Fruit fly (Drosophila melanogaster) whole organism, embryonic: ENCODE measurements around the gene CG11454.
A peak's percentile ranks its signal among the peaks of the same experiment; 100 is the strongest.

Experiments
- CG12236 ChIP-seq: fragments of 200-800 bp; sonication (Bioruptor generic); optimal IDR thresholded peaks from 2 replicates; lab custom pipeline; 2016; ENCODE audit warnings: missing biosample characterization, missing genetic modification characterization
- CG13775 ChIP-seq: fragments of 200-800 bp; sonication (Bioruptor generic); optimal IDR thresholded peaks from 3 replicates; lab custom pipeline; 2017; ENCODE audit warnings: missing biosample characterization, mild to moderate bottlenecking, missing genetic modification characterization
- CG14965 ChIP-seq: fragments of 200-800 bp; sonication (Bioruptor generic); optimal IDR thresholded peaks from 2 replicates; lab custom pipeline; 2016; ENCODE audit warnings: missing biosample characterization, missing genetic modification characterization, borderline replicate concordance
- CG2678 ChIP-seq: fragments of 200-800 bp; sonication (Bioruptor generic); optimal IDR thresholded peaks from 3 replicates; lab custom pipeline; 2019; ENCODE audit warnings: missing biosample characterization, mild to moderate bottlenecking, missing genetic modification characterization, moderate library complexity
- CG31365 ChIP-seq: fragments of 200-800 bp; sonication (Bioruptor generic); optimal IDR thresholded peaks from 2 replicates; lab custom pipeline; 2018; ENCODE audit warnings: missing biosample characterization, mild to moderate bottlenecking, missing genetic modification characterization
- CG31388 ChIP-seq: fragments of 200-800 bp; sonication (Bioruptor generic); optimal IDR thresholded peaks from 2 replicates; lab custom pipeline; 2016; ENCODE audit warnings: missing biosample characterization, missing genetic modification characterization
- CG32772 ChIP-seq: fragments of 200-800 bp; sonication (Bioruptor generic); IDR thresholded peaks from 2 replicates; pipeline ENCODE4 v1.3.6; 2022; ENCODE audit warnings: missing biosample characterization, missing genetic modification characterization
- CG5180 ChIP-seq: fragments of 200-800 bp; sonication (Bioruptor generic); optimal IDR thresholded peaks from 3 replicates; lab custom pipeline; 2017; ENCODE audit warnings: missing biosample characterization, missing genetic modification characterization, mild to moderate bottlenecking, moderate library complexity, missing genetic modification reagents
- CG6813 ChIP-seq: fragments of 200-800 bp; sonication (Bioruptor generic); optimal IDR thresholded peaks from 2 replicates; lab custom pipeline; 2017; ENCODE audit warnings: missing biosample characterization, missing genetic modification characterization, mild to moderate bottlenecking, moderate library complexity, missing genetic modification reagents
- CG6854 ChIP-seq: fragments of 200-800 bp; sonication (Bioruptor generic); optimal IDR thresholded peaks from 3 replicates; lab custom pipeline; 2017; ENCODE audit warnings: missing biosample characterization, mild to moderate bottlenecking, missing genetic modification characterization
- CG7745 ChIP-seq: fragments of 200-800 bp; sonication (Bioruptor generic); optimal IDR thresholded peaks from 2 replicates; lab custom pipeline; 2018; ENCODE audit warnings: missing biosample characterization, mild to moderate bottlenecking, missing genetic modification characterization, moderate library complexity
- CG8290 ChIP-seq, 3 experiments: fragments of 200-800 bp; sonication (Bioruptor generic); optimal IDR thresholded peaks; 2 replicates each; lab custom pipeline; 2016 to 2019; ENCODE audit warnings: missing biosample characterization in 3 of 3, missing genetic modification characterization in 3 of 3, mild to moderate bottlenecking in 2 of 3, moderate library complexity in 1 of 3
- CG8359 ChIP-seq: fragments of 200-800 bp; sonication (Bioruptor generic); optimal IDR thresholded peaks from 2 replicates; lab custom pipeline; 2017; ENCODE audit warnings: missing biosample characterization, mild to moderate bottlenecking, missing genetic modification characterization, borderline replicate concordance
- CG9215 ChIP-seq: fragments of 200-800 bp; sonication (Bioruptor generic); IDR thresholded peaks from 2 replicates; pipeline ENCODE4 v1.3.6; 2022; ENCODE audit warnings: missing biosample characterization, missing genetic modification characterization
- CHES-1-like ChIP-seq: fragments of 200-800 bp; sonication (Bioruptor generic); optimal IDR thresholded peaks from 2 replicates; lab custom pipeline; 2016; ENCODE audit warnings: missing biosample characterization, missing genetic modification characterization
- D19B ChIP-seq: fragments of 200-800 bp; sonication (Bioruptor generic); optimal IDR thresholded peaks from 2 replicates; lab custom pipeline; 2017; ENCODE audit warnings: missing biosample characterization, mild to moderate bottlenecking, missing genetic modification characterization
- Eip74EF ChIP-seq, 2 experiments: fragments of 200-800 bp in 1 of 2; fragments of >200 bp in 1 of 2; sonication (Bioruptor generic) in 1 of 2; optimal IDR thresholded peaks; 2 replicates each; lab custom pipeline; 2017 to 2019; ENCODE audit warnings: missing biosample characterization in 2 of 2, missing genetic modification characterization in 2 of 2, mild to moderate bottlenecking in 1 of 2, moderate library complexity in 1 of 2
- Ets65A ChIP-seq: fragments of 200-800 bp; sonication (Bioruptor generic); peaks from one replicate; lab custom pipeline; 2016; ENCODE audit warnings: missing biosample characterization, missing genetic modification characterization
- Hmr ChIP-seq: fragments of 200-800 bp; sonication (Bioruptor generic); optimal IDR thresholded peaks from 3 replicates; lab custom pipeline; 2017; ENCODE audit warnings: mild to moderate bottlenecking, missing biosample characterization, missing genetic modification reagents, missing genetic modification characterization
- Hr39 ChIP-seq: fragments of >200 bp; optimal IDR thresholded peaks from 2 replicates; lab custom pipeline; 2017
- MTF-1 ChIP-seq: fragments of 200-800 bp; sonication (Bioruptor generic); optimal IDR thresholded peaks from 2 replicates; lab custom pipeline; 2018; ENCODE audit warnings: missing biosample characterization, mild to moderate bottlenecking, missing genetic modification characterization, borderline replicate concordance
- Oaz ChIP-seq: fragments of 200-800 bp; sonication (Bioruptor generic); IDR thresholded peaks from 2 replicates; pipeline ENCODE4 v1.3.6; 2022; ENCODE audit warnings: missing biosample characterization, missing genetic modification characterization
- Pdp1 ChIP-seq, 2 experiments: fragments of 200-800 bp; sonication (Bioruptor generic); optimal IDR thresholded peaks; 3 replicates each; lab custom pipeline; 2016; ENCODE audit warnings: missing biosample characterization in 2 of 2, missing genetic modification characterization in 2 of 2, mild to moderate bottlenecking in 1 of 2, moderate library complexity in 1 of 2
- Sry-β ChIP-seq: fragments of 200-800 bp; sonication (Bioruptor generic); optimal IDR thresholded peaks from 2 replicates; lab custom pipeline; 2018; ENCODE audit warnings: missing biosample characterization, mild to moderate bottlenecking, missing genetic modification characterization, moderate library complexity
- Xrp1 ChIP-seq: fragments of 200-800 bp; sonication (Bioruptor generic); IDR thresholded peaks from 2 replicates; pipeline ENCODE4 v1.3.6; 2022; ENCODE audit warnings: missing biosample characterization, missing genetic modification characterization
- ab ChIP-seq: fragments of 200-800 bp; sonication (Bioruptor generic); optimal IDR thresholded peaks from 2 replicates; lab custom pipeline; 2016; ENCODE audit warnings: missing biosample characterization, missing genetic modification characterization
- bsh ChIP-seq, 2 experiments: fragments of 200-800 bp; sonication (Bioruptor generic); optimal IDR thresholded peaks; 2 replicates each; lab custom pipeline; 2017 to 2018; ENCODE audit warnings: mild to moderate bottlenecking in 2 of 2, missing biosample characterization in 2 of 2, missing genetic modification characterization in 2 of 2, moderate library complexity in 1 of 2
- cad ChIP-seq: fragments of >200 bp; optimal IDR thresholded peaks from 2 replicates; lab custom pipeline; 2017; ENCODE audit warnings: missing biosample characterization, missing genetic modification characterization
- corto ChIP-seq: fragments of 200-800 bp; sonication (Bioruptor generic); optimal IDR thresholded peaks from 2 replicates; lab custom pipeline; 2016; ENCODE audit warnings: missing biosample characterization, mild to moderate bottlenecking, missing genetic modification characterization, moderate library complexity
- cwo ChIP-seq: fragments of 200-800 bp; sonication (Bioruptor generic); optimal IDR thresholded peaks from 3 replicates; lab custom pipeline; 2017; ENCODE audit warnings: missing biosample characterization, missing genetic modification characterization, mild to moderate bottlenecking, moderate library complexity, missing genetic modification reagents
- dpn ChIP-seq, 2 experiments: fragments of 200-800 bp; sonication (Bioruptor generic); optimal IDR thresholded peaks; 3 replicates each; lab custom pipeline; 2016; ENCODE audit warnings: missing biosample characterization in 2 of 2, missing genetic modification characterization in 2 of 2
- esg ChIP-seq: fragments of 200-800 bp; sonication (Bioruptor generic); conservative IDR thresholded peaks from 2 replicates; pipeline ENCODE4 v1.3.6; 2022; ENCODE audit warnings: missing biosample characterization, missing genetic modification characterization
- exex ChIP-seq: fragments of 200-800 bp; sonication (Bioruptor generic); optimal IDR thresholded peaks from 4 replicates; lab custom pipeline; 2018; ENCODE audit warnings: missing biosample characterization, mild to moderate bottlenecking, missing genetic modification characterization, moderate library complexity
- eyg ChIP-seq: fragments of 200-800 bp; sonication (Bioruptor generic); optimal IDR thresholded peaks from 3 replicates; lab custom pipeline; 2016; ENCODE audit warnings: missing biosample characterization, missing genetic modification characterization
- fd64A ChIP-seq: fragments of 200-800 bp; sonication (Bioruptor generic); optimal IDR thresholded peaks from 3 replicates; lab custom pipeline; 2018; ENCODE audit warnings: missing biosample characterization, mild to moderate bottlenecking, missing genetic modification characterization
- gcm ChIP-seq: fragments of 200-800 bp; sonication (Bioruptor generic); optimal IDR thresholded peaks from 2 replicates; lab custom pipeline; 2019; ENCODE audit warnings: missing biosample characterization, mild to moderate bottlenecking, missing genetic modification characterization, moderate library complexity
- grau ChIP-seq: fragments of 200-800 bp; optimal IDR thresholded peaks from 3 replicates; lab custom pipeline; 2019; ENCODE audit warnings: missing biosample characterization, mild to moderate bottlenecking, missing genetic modification characterization, moderate library complexity
- ham ChIP-seq: fragments of 200-800 bp; sonication (Bioruptor generic); IDR thresholded peaks from 2 replicates; pipeline ENCODE4 v1.3.6; 2022; ENCODE audit warnings: missing biosample characterization, missing genetic modification characterization
- hbn ChIP-seq: fragments of 200-800 bp; sonication (Bioruptor generic); IDR thresholded peaks from 2 replicates; pipeline ENCODE4 v1.3.6; 2022; ENCODE audit warnings: missing biosample characterization, missing genetic modification characterization; ENCODE audit not compliant: partially characterized antibody
- insv ChIP-seq, 2 experiments: fragments of 200-800 bp; sonication (Bioruptor generic); optimal IDR thresholded peaks; 3 replicates each; lab custom pipeline; 2016 to 2018; ENCODE audit warnings: missing biosample characterization in 2 of 2, missing genetic modification characterization in 2 of 2
- lbe ChIP-seq: fragments of 200-800 bp; sonication (Bioruptor generic); optimal IDR thresholded peaks from 2 replicates; lab custom pipeline; 2016; ENCODE audit warnings: missing biosample characterization, mild to moderate bottlenecking, missing genetic modification characterization
- maf-S ChIP-seq: fragments of 200-800 bp; sonication (Bioruptor generic); optimal IDR thresholded peaks from 2 replicates; lab custom pipeline; 2016; ENCODE audit warnings: missing biosample characterization, missing genetic modification characterization
- nau ChIP-seq: fragments of 200-800 bp; sonication (Bioruptor generic); optimal IDR thresholded peaks from 3 replicates; lab custom pipeline; 2017; ENCODE audit warnings: missing biosample characterization, mild to moderate bottlenecking, missing genetic modification characterization, missing genetic modification reagents
- nerfin-1 ChIP-seq: fragments of 200-800 bp; sonication (Bioruptor generic); optimal IDR thresholded peaks from 3 replicates; lab custom pipeline; 2019; ENCODE audit warnings: missing biosample characterization, mild to moderate bottlenecking, missing genetic modification characterization, moderate library complexity
- odd ChIP-seq: fragments of 200-800 bp; sonication (Bioruptor generic); optimal IDR thresholded peaks from 2 replicates; lab custom pipeline; 2017; ENCODE audit warnings: missing biosample characterization, mild to moderate bottlenecking, missing genetic modification characterization
- pfk ChIP-seq: fragments of 200-800 bp; sonication (Bioruptor generic); optimal IDR thresholded peaks from 2 replicates; lab custom pipeline; 2018; ENCODE audit warnings: missing biosample characterization, mild to moderate bottlenecking, missing genetic modification characterization, moderate library complexity
- wdn ChIP-seq: fragments of 200-800 bp; sonication (Bioruptor generic); IDR thresholded peaks from 2 replicates; pipeline ENCODE4 v1.3.6; 2022; ENCODE audit warnings: missing biosample characterization, missing genetic modification characterization
- wor ChIP-seq: fragments of 200-800 bp; sonication (Bioruptor generic); IDR thresholded peaks from 2 replicates; pipeline ENCODE4 v1.3.6; 2022; ENCODE audit warnings: missing biosample characterization, missing genetic modification characterization

CG11454 gene

DNA sequence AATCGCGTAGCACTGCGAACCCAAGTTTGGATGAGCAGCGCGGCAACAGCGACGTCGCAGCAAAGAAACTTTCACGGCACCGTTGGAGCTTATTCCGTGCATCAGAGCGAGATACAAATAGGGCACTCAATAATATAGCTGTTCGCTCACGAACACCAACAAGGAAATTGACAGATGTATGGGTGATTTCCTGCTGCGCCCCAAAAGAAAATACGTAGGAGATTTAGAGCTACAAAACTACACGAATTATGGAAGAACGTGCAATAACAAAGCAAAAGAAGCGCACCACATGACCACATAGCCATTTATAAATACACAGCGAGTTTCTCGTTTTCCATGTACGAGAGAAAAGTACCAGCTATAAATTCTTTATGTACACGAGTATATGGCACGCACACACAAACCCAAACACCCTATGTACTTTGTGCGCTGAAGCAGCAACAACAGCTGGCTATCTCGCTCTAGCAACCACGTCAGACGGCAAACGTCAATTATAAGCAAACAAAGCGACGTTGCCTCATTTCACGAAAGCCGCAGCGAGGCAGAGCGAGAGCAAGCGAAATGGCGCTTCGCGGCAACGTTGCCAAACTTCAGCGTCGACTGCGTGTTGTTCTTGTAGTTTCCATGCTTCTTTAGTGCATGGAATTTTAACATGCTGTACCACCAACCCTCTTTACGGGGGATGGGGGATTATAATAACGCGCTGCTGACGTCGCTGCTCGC is 18.5 kb downstream of the CG11454 start (continued):
- TF ChIP-seq insv (GFP tag; optimal IDR thresholded peaks at IDR 0.05; lab: Kevin White, UChicago), result peak in 1 of 2 experiments; percentile 47
- TF ChIP-seq Xrp1 (GFP tag; lab: Robert Waterston, UW), result no peak
- TF ChIP-seq Hr39, result no peak
- TF ChIP-seq dpn (GFP tag; optimal IDR thresholded peaks at IDR 0.05; lab: Kevin White, UChicago), result no peak
- TF ChIP-seq exex (tag; lab: Kevin White, UChicago), result peak; percentile 48
- TF ChIP-seq ham (GFP tag; lab: Robert Waterston, UW), result no peak
- no peak for TF ChIP-seq CG32772 (GFP tag; lab: Robert Waterston, UW)
- peak; percentile 61 for TF ChIP-seq pfk
- no peak for TF ChIP-seq CG9215
- no peak for TF ChIP-seq D19B (GFP tag; lab: Kevin White, UChicago)
- no peak for TF ChIP-seq CG8359 (GFP tag; lab: Kevin White, UChicago)
- TF ChIP-seq nerfin-1 (tag; lab: Kevin White, UChicago), result peak; percentile 49
- TF ChIP-seq esg (GFP tag; lab: Robert Waterston, UW), result no peak
- TF ChIP-seq CG12236 (GFP tag; lab: Kevin White, UChicago), result no peak
- TF ChIP-seq wor (GFP tag; lab: Robert Waterston, UW), result no peak
- peak; percentile 39 for TF ChIP-seq fd64A (GFP tag; lab: Kevin White, UChicago)
- peak; percentile 30 for TF ChIP-seq CG5180 (GFP tag; lab: Kevin White, UChicago)
- TF ChIP-seq Ets65A, result no peak
- peak; percentile 50 for TF ChIP-seq Hmr (GFP tag; lab: Kevin White, UChicago)
- peak; percentile 65 for TF ChIP-seq lbe (GFP tag; lab: Kevin White, UChicago)
- TF ChIP-seq CG31365 (tag; lab: Kevin White, UChicago), result no peak
- no peak for TF ChIP-seq maf-S (GFP tag; lab: Kevin White, UChicago)
- TF ChIP-seq gcm (GFP tag; lab: Kevin White, UChicago), result no peak
- peak; percentile 21 for TF ChIP-seq ab (GFP tag; lab: Kevin White, UChicago)
- peak in 1 of 2 experiments; percentile 8 for TF ChIP-seq bsh (GFP tag; optimal IDR thresholded peaks at IDR 0.05; lab: Kevin White, UChicago)
- TF ChIP-seq cwo, result peak; percentile 0
- peak; percentile 42 for TF ChIP-seq odd
- TF ChIP-seq CG6854 (GFP tag; lab: Kevin White, UChicago), result peak; percentile 55
- peak in 1 of 2 experiments; percentile 62 for TF ChIP-seq Eip74EF (GFP tag; optimal IDR thresholded peaks at IDR 0.05; lab: Kevin White, UChicago)
- no peak for TF ChIP-seq CG14965 (GFP tag; lab: Kevin White, UChicago)
- TF ChIP-seq eyg, result peak; percentile 12
- TF ChIP-seq Pdp1 (GFP tag; optimal IDR thresholded peaks at IDR 0.05; lab: Kevin White, UChicago), result peak in 1 of 2 experiments; percentile 77
- TF ChIP-seq cad (GFP tag; lab: Kevin White, UChicago), result peak; percentile 63
- no peak for TF ChIP-seq Oaz
- peak; percentile 27 for TF ChIP-seq CG2678 (tag; lab: Kevin White, UChicago)
- TF ChIP-seq wdn (GFP tag; lab: Robert Waterston, UW), result no peak
- peak; percentile 74 for TF ChIP-seq corto (GFP tag; lab: Kevin White, UChicago)
- TF ChIP-seq hbn (GFP tag; lab: Robert Waterston, UW), result no peak
- TF ChIP-seq CG6813 (GFP tag; lab: Kevin White, UChicago), result peak; percentile 46
- TF ChIP-seq grau (tag; lab: Kevin White, UChicago), result no peak
- TF ChIP-seq CG8290 (GFP tag; optimal IDR thresholded peaks at IDR 0.05; lab: Kevin White, UChicago), result no peak
- peak; percentile 14 to 62 for TF ChIP-seq CG8290 (tag; optimal IDR thresholded peaks at IDR 0.05; lab: Kevin White, UChicago)
- no peak for TF ChIP-seq CG31388 (GFP tag; lab: Kevin White, UChicago)
- TF ChIP-seq CG13775 (GFP tag; lab: Kevin White, UChicago), result no peak
- no peak for TF ChIP-seq Sry-β (GFP tag; lab: Kevin White, UChicago)
- TF ChIP-seq MTF-1, result peak; percentile 21
- TF ChIP-seq nau (GFP tag; lab: Kevin White, UChicago), result peak; percentile 61
- no peak for TF ChIP-seq CG7745
- TF ChIP-seq CHES-1-like (GFP tag; lab: Kevin White, UChicago), result peak; percentile 11
